Fruit fly (Drosophila melanogaster) S2 (cell line): ENCODE data around the gene CG5758.

Experiments
- CG8478 ChIP-seq: fragments of >200 bp; optimal IDR thresholded peaks from 2 replicates; lab custom pipeline; 2018
- CTCF ChIP-seq, 2 experiments: fragments of >200 bp; optimal IDR thresholded peaks; 2 replicates each; lab custom pipeline; 2018

DNA sequence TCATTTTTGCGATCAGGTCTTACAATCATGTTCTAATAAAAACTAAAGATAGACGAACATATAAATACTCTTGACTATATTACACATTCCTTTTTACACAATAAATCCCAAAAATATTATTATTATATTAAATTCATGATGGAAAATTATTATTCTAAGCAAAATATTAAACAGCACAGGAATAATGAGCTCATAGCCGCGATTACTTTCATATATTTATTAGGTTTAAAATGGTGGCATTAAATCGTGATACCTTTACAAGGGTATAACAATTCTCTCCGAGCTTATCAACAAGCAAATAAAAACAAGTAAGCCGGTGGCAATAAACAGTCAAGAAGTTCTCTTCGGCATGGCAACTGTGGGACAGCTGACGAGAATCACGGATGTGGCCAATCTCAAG is 33.3 kb downstream of the CG5758 start, which contains the start of gene CG17681:
- no peak for TF ChIP-seq CG8478 (lab: Kevin White, UChicago)
- no peak for TF ChIP-seq CTCF (optimal IDR thresholded peaks at IDR 0.05; lab: Kevin White, UChicago)
